Worm (Caenorhabditis elegans) whole organism, midembryonic: ENCODE results near the gene fbxb-106.

Experiments
- T22C8.4 ChIP-seq: fragments of 200-800 bp; sonication (Bioruptor generic); IDR thresholded peaks from 2 replicates; pipeline ENCODE4 v1.3.6; 2022; ENCODE audit warnings: missing genetic modification characterization, missing compliant biosample characterization
- cog-1 ChIP-seq: sonication (generic microtip); optimal IDR thresholded peaks from 2 replicates; lab custom pipeline; 2016; ENCODE audit warnings: missing genetic modification characterization, missing compliant biosample characterization
- flt-1 ChIP-seq: fragments of 200-800 bp; sonication (Bioruptor generic); IDR thresholded peaks from 2 replicates; pipeline ENCODE4 v1.3.6; 2022; ENCODE audit warnings: missing genetic modification characterization, missing compliant biosample characterization
- klf-2 ChIP-seq: fragments of 200-800 bp; sonication (Bioruptor generic); conservative IDR thresholded peaks from 2 replicates; pipeline ENCODE4 v1.3.6; 2022; ENCODE audit warnings: missing genetic modification reagents, missing genetic modification characterization, missing compliant biosample characterization
- med-1 ChIP-seq: sonication (generic microtip); optimal IDR thresholded peaks from 2 replicates; lab custom pipeline; 2017; ENCODE audit warnings: missing genetic modification characterization, mild to moderate bottlenecking, missing compliant biosample characterization, antibody characterized with exemption, missing genetic modification reagents; ENCODE audit not compliant: insufficient read depth
- ref-1 ChIP-seq: fragments of 200-800 bp; sonication (Bioruptor generic); conservative IDR thresholded peaks from 2 replicates; pipeline ENCODE4 v1.3.6; 2022; ENCODE audit warnings: missing genetic modification reagents, missing genetic modification characterization, missing compliant biosample characterization
- tab-1 ChIP-seq: fragments of 200-800 bp; sonication (Bioruptor generic); IDR thresholded peaks from 2 replicates; pipeline ENCODE4 v1.3.6; 2022; ENCODE audit warnings: missing genetic modification characterization, missing compliant biosample characterization
- ztf-23 ChIP-seq: fragments of 200-800 bp; sonication (Bioruptor generic); IDR thresholded peaks from 2 replicates; pipeline ENCODE4 v1.3.6; 2022; ENCODE audit warnings: missing genetic modification reagents, missing genetic modification characterization, missing compliant biosample characterization
- ztf-29 ChIP-seq: fragments of 200-800 bp; sonication (Bioruptor generic); IDR thresholded peaks from 2 replicates; pipeline ENCODE4 v1.3.6; 2022; ENCODE audit warnings: missing genetic modification reagents, missing genetic modification characterization, missing compliant biosample characterization

DNA sequence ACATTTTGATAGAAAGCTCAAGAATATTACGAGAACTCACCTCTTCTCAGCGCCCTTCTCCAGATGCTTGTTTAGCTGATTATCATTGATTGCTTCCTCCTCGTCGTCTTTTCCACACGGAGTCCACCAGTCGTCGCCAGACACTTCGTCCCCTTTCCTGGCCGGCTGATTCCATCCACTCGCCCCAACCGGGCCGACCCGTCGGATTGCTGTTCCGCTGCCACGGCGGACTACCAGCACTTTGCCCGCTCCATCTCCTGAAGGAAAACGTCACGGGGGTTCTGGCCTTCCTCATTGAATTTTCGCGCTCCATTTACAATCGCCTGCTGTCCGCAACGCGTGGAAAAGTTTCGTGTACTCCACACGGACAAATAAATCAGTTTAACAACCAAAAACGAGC lies 21.2 kb downstream of the fbxb-106 start:
- TF ChIP-seq flt-1 (GFP tag; lab: Robert Waterston, UW) (no peak), ref-1 (GFP tag; lab: Robert Waterston, UW) (no peak), tab-1 (no peak), ztf-23 (no peak), T22C8.4 (no peak), ztf-29 (GFP tag; lab: Robert Waterston, UW) (no peak), med-1 (no peak), cog-1 (no peak), klf-2 (GFP tag; lab: Robert Waterston, UW) (no peak)
